Worm (Caenorhabditis elegans): ENCODE measurements around the gene F46B3.7.

The F46B3.7 gene

ce11 chrV:20648868-20649267, 30.3 kb upstream of the F46B3.7 start:
- TF ChIP-seq lin-15B (tag; optimal IDR thresholded peaks at IDR 0.05) (no peak), mxl-3 (GFP tag; optimal IDR thresholded peaks at IDR 0.05) (peak; percentile 7), ZK337.2 (GFP tag; IDR thresholded peaks at IDR 0.05) (no peak), hmg-1.1 (GFP tag; IDR thresholded peaks at IDR 0.05) (peak; percentile 22; the same call in 1 of the 2 replicates), mep-1 (tag; optimal IDR thresholded peaks at IDR 0.05) (no peak), ctbp-1 (GFP tag; IDR thresholded peaks at IDR 0.05) (no peak), lsy-2 (tag; optimal IDR thresholded peaks at IDR 0.05) (no peak), ZK546.5 (tag; optimal IDR thresholded peaks at IDR 0.05) (no peak), spr-1 (tag; optimal IDR thresholded peaks at IDR 0.05) (no peak), lin-29 (GFP tag; IDR thresholded peaks at IDR 0.05) (no peak), jun-1 (tag; optimal IDR thresholded peaks at IDR 0.05) (no peak), attf-4 (tag; optimal IDR thresholded peaks at IDR 0.05) (no peak), rbr-2 (tag; optimal IDR thresholded peaks at IDR 0.05) (no peak), cey-2 (tag; optimal IDR thresholded peaks at IDR 0.05; ENCODE audit: borderline replicate concordance, insufficient read depth) (peak; percentile 32), lin-13 (GFP tag; optimal IDR thresholded peaks at IDR 0.05) (no peak), hlh-11 (tag; optimal IDR thresholded peaks at IDR 0.05) (peak; percentile 31), nhr-237 (tag; optimal IDR thresholded peaks at IDR 0.05) (no peak), nhr-25 (tag; optimal IDR thresholded peaks at IDR 0.05; ENCODE audit: borderline replicate concordance, insufficient read depth) (no peak), nhr-11 (tag; optimal IDR thresholded peaks at IDR 0.05) (no peak), D1046.2 (GFP tag; IDR thresholded peaks at IDR 0.05) (no peak), dmd-9 (GFP tag; IDR thresholded peaks at IDR 0.05) (no peak), hlh-30 (tag; optimal IDR thresholded peaks at IDR 0.05; ENCODE audit: insufficient read depth) (peak; percentile 19), nhr-28 (tag; optimal IDR thresholded peaks at IDR 0.05) (peak; percentile 68)

ce11 chrV:20645479-20645878, 26.9 kb upstream of the F46B3.7 start:
- TF ChIP-seq T26A8.4 (GFP tag; IDR thresholded peaks at IDR 0.05) = no peak
- TF ChIP-seq zfp-2 (tag; optimal IDR thresholded peaks at IDR 0.05) = no peak
- TF ChIP-seq ama-1 (optimal IDR thresholded peaks at IDR 0.05) = no peak
- no peak for TF ChIP-seq R02D3.7 (tag; optimal IDR thresholded peaks at IDR 0.05)
- no peak for TF ChIP-seq saeg-2 (GFP tag; IDR thresholded peaks at IDR 0.05)
- no peak for TF ChIP-seq F37D6.2 (tag; optimal IDR thresholded peaks at IDR 0.05)
- no peak for TF ChIP-seq Y5F2A.4 (GFP tag; optimal IDR thresholded peaks at IDR 0.05)
- TF ChIP-seq duxl-1 (tag; optimal IDR thresholded peaks at IDR 0.05; ENCODE audit: poor library complexity) = no peak
- no peak for TF ChIP-seq sdz-12 (GFP tag; optimal IDR thresholded peaks at IDR 0.05)
- TF ChIP-seq daf-19 (GFP tag; conservative IDR thresholded peaks at IDR 0.05) = no peak
- TF ChIP-seq gei-8 (GFP tag; optimal IDR thresholded peaks at IDR 0.05) = no peak

ce11 chrV:20641896-20642295, 23.4 kb upstream of the F46B3.7 start, which contains the start of gene srxa-15:
TSS of gene srxa-15 (plus strand) at chrV:20642196.
- no peak for TF ChIP-seq ztf-7 (tag; optimal IDR thresholded peaks at IDR 0.05)
- no peak for TF ChIP-seq lin-29 (GFP tag; IDR thresholded peaks at IDR 0.05)
- TF ChIP-seq ceh-82 (tag; optimal IDR thresholded peaks at IDR 0.05) = no peak
- no peak for TF ChIP-seq lin-39 (tag; optimal IDR thresholded peaks at IDR 0.05)
- TF ChIP-seq vab-7 (GFP tag; IDR thresholded peaks at IDR 0.05) = no peak
- TF ChIP-seq daf-19 (GFP tag; conservative IDR thresholded peaks at IDR 0.05) = no peak
- no peak for TF ChIP-seq T26A8.4 (GFP tag; IDR thresholded peaks at IDR 0.05)
- TF ChIP-seq ceh-62 (tag; optimal IDR thresholded peaks at IDR 0.05) = no peak
- TF ChIP-seq ceh-28 (tag; optimal IDR thresholded peaks at IDR 0.05) = no peak
- no peak for TF ChIP-seq D1046.2 (GFP tag; IDR thresholded peaks at IDR 0.05)
- TF ChIP-seq mdt-29 (GFP tag; IDR thresholded peaks at IDR 0.05) = no peak
- no peak for TF ChIP-seq nhr-41 (GFP tag; IDR thresholded peaks at IDR 0.05)
- TF ChIP-seq zfp-3 (GFP tag; conservative IDR thresholded peaks at IDR 0.05) = no peak
- no peak for TF ChIP-seq Y105C5A.15 (GFP tag; IDR thresholded peaks at IDR 0.05)

Data from whole organism, L4 larva.